Fruit fly (Drosophila melanogaster) whole organism, embryonic: Measurements from ENCODE around the gene Antdh.
A peak's percentile ranks its signal among the peaks of the same experiment; 100 is the strongest.

Experiments
- Awh ChIP-seq: fragments of 200-800 bp; sonication (Bioruptor generic); IDR thresholded peaks from 2 replicates; pipeline ENCODE4, ENCODE4 v1.3.6; 2022; ENCODE audit warnings: missing biosample characterization, missing genetic modification characterization
- CG14710 ChIP-seq: fragments of 200-800 bp; sonication (Bioruptor generic); optimal IDR thresholded peaks from 3 replicates; lab custom pipeline; 2019; ENCODE audit warnings: missing biosample characterization, mild to moderate bottlenecking, missing genetic modification characterization, moderate library complexity
- CG14965 ChIP-seq: fragments of 200-800 bp; sonication (Bioruptor generic); optimal IDR thresholded peaks from 2 replicates; lab custom pipeline; 2016; ENCODE audit warnings: missing biosample characterization, missing genetic modification characterization, borderline replicate concordance
- CG15073 ChIP-seq: fragments of 200-800 bp; sonication (Bioruptor generic); optimal IDR thresholded peaks from 2 replicates; lab custom pipeline; 2016; ENCODE audit warnings: missing biosample characterization, missing genetic modification characterization
- CG15269 ChIP-seq: fragments of 200-800 bp; sonication (Bioruptor generic); optimal IDR thresholded peaks from 2 replicates; lab custom pipeline; 2018; ENCODE audit warnings: missing biosample characterization, mild to moderate bottlenecking, missing genetic modification characterization, moderate library complexity
- CG15479 ChIP-seq: fragments of 200-800 bp; sonication (Bioruptor generic); optimal IDR thresholded peaks from 3 replicates; lab custom pipeline; 2019; ENCODE audit warnings: missing biosample characterization, mild to moderate bottlenecking, missing genetic modification characterization, moderate library complexity
- CG17359 ChIP-seq: fragments of 200-800 bp; sonication (Bioruptor generic); optimal IDR thresholded peaks from 3 replicates; lab custom pipeline; 2018; ENCODE audit warnings: missing biosample characterization, mild to moderate bottlenecking, missing genetic modification characterization, moderate library complexity
- CG17568 ChIP-seq: fragments of 200-800 bp; sonication (Bioruptor generic); optimal IDR thresholded peaks from 2 replicates; lab custom pipeline; 2018; ENCODE audit warnings: missing biosample characterization, mild to moderate bottlenecking, missing genetic modification characterization, moderate library complexity
- CG2120 ChIP-seq: fragments of 200-800 bp; sonication (Bioruptor generic); optimal IDR thresholded peaks from 3 replicates; lab custom pipeline; 2016; ENCODE audit warnings: missing biosample characterization, missing genetic modification characterization
- CG34224 ChIP-seq: fragments of 200-800 bp; sonication (Bioruptor generic); IDR thresholded peaks from 3 replicates; pipeline ENCODE4 v1.3.6; 2022; ENCODE audit warnings: missing biosample characterization, missing genetic modification characterization; ENCODE audit not compliant: partially characterized antibody
- CG4820 ChIP-seq: fragments of 200-800 bp; sonication (Bioruptor generic); optimal IDR thresholded peaks from 3 replicates; lab custom pipeline; 2016; ENCODE audit warnings: missing biosample characterization, missing genetic modification characterization
- CG6654 ChIP-seq: fragments of 200-800 bp; sonication (Bioruptor generic); optimal IDR thresholded peaks from 2 replicates; lab custom pipeline; 2017; ENCODE audit warnings: missing biosample characterization, mild to moderate bottlenecking, missing genetic modification characterization
- CG6683 ChIP-seq: fragments of 200-800 bp; sonication (Bioruptor generic); optimal IDR thresholded peaks from 2 replicates; lab custom pipeline; 2017; ENCODE audit warnings: missing biosample characterization, mild to moderate bottlenecking, missing genetic modification characterization, missing genetic modification reagents
- CG6854 ChIP-seq: fragments of 200-800 bp; sonication (Bioruptor generic); optimal IDR thresholded peaks from 3 replicates; lab custom pipeline; 2017; ENCODE audit warnings: missing biosample characterization, mild to moderate bottlenecking, missing genetic modification characterization
- CkIIα-i1 ChIP-seq: fragments of 200-800 bp; sonication (Bioruptor generic); IDR thresholded peaks from 2 replicates; pipeline ENCODE4 v1.3.6; 2022; ENCODE audit warnings: missing biosample characterization, missing genetic modification characterization
- Dad ChIP-seq: fragments of 200-800 bp; sonication (Bioruptor generic); optimal IDR thresholded peaks from 3 replicates; lab custom pipeline; 2016; ENCODE audit warnings: missing biosample characterization, missing genetic modification characterization
- Deaf1 ChIP-seq: fragments of 200-800 bp; optimal IDR thresholded peaks from 3 replicates; lab custom pipeline; 2019; ENCODE audit warnings: missing biosample characterization, mild to moderate bottlenecking, missing genetic modification characterization, moderate library complexity
- Dip2 ChIP-seq: fragments of 200-800 bp; sonication (Bioruptor generic); IDR thresholded peaks from 2 replicates; pipeline ENCODE4 v1.3.6; 2022; ENCODE audit warnings: missing biosample characterization, missing genetic modification characterization
- Dp ChIP-seq: fragments of 200-800 bp; sonication (Bioruptor generic); optimal IDR thresholded peaks from 2 replicates; lab custom pipeline; 2018; ENCODE audit warnings: missing biosample characterization, mild to moderate bottlenecking, missing genetic modification characterization, moderate library complexity
- Oli ChIP-seq: fragments of 200-800 bp; sonication (Bioruptor generic); optimal IDR thresholded peaks from 2 replicates; lab custom pipeline; 2018; ENCODE audit warnings: missing biosample characterization, mild to moderate bottlenecking, missing genetic modification characterization, moderate library complexity
- Sox102F ChIP-seq: fragments of 200-800 bp; sonication (Bioruptor generic); optimal IDR thresholded peaks from 2 replicates; lab custom pipeline; 2018; ENCODE audit warnings: missing biosample characterization, mild to moderate bottlenecking, missing genetic modification characterization, moderate library complexity
- Tbp ChIP-seq: fragments of >200 bp; optimal IDR thresholded peaks from 2 replicates; lab custom pipeline; 2018; ENCODE audit warnings: missing biosample characterization, missing genetic modification characterization
- Trl ChIP-seq, 3 experiments: fragments of >200 bp in 2 of 3; fragments of 200-800 bp in 1 of 3; sonication (Bioruptor generic) in 1 of 3; optimal IDR thresholded peaks; 2 replicates in 1 of 3; 3 replicates in 2 of 3; lab custom pipeline; 2016 to 2017; ENCODE audit warnings: missing biosample characterization in 1 of 3, missing genetic modification characterization in 1 of 3
- Vsx1 ChIP-seq: fragments of 200-800 bp; sonication (Bioruptor generic); optimal IDR thresholded peaks from 2 replicates; lab custom pipeline; 2017; ENCODE audit warnings: missing biosample characterization, mild to moderate bottlenecking, missing genetic modification characterization, missing genetic modification reagents
- ase ChIP-seq: fragments of 200-800 bp; sonication (Bioruptor generic); IDR thresholded peaks from 3 replicates; pipeline ENCODE4 v1.3.6; 2022; ENCODE audit warnings: missing biosample characterization, missing genetic modification characterization
- cas ChIP-seq: fragments of 200-800 bp; sonication (Bioruptor generic); IDR thresholded peaks from 2 replicates; pipeline ENCODE4 v1.3.6; 2022; ENCODE audit warnings: missing biosample characterization, missing genetic modification characterization
- crc ChIP-seq: fragments of 200-800 bp; sonication (Bioruptor generic); optimal IDR thresholded peaks from 2 replicates; lab custom pipeline; 2016; ENCODE audit warnings: missing biosample characterization, missing genetic modification characterization
- crol ChIP-seq: fragments of 200-800 bp; sonication (Bioruptor generic); IDR thresholded peaks from 2 replicates; pipeline ENCODE4 v1.3.6; 2022; ENCODE audit warnings: missing biosample characterization, missing genetic modification characterization
- eyg ChIP-seq: fragments of 200-800 bp; sonication (Bioruptor generic); optimal IDR thresholded peaks from 3 replicates; lab custom pipeline; 2016; ENCODE audit warnings: missing biosample characterization, missing genetic modification characterization
- org-1 ChIP-seq: fragments of 200-800 bp; sonication (Bioruptor generic); optimal IDR thresholded peaks from 2 replicates; lab custom pipeline; 2017; ENCODE audit warnings: missing biosample characterization, missing genetic modification characterization
- phol ChIP-seq: fragments of 200-800 bp; sonication (Bioruptor generic); optimal IDR thresholded peaks from 3 replicates; lab custom pipeline; 2018; ENCODE audit warnings: missing biosample characterization, mild to moderate bottlenecking, missing genetic modification characterization, moderate library complexity
- prd ChIP-seq, 3 experiments: fragments of >200 bp in 2 of 3; fragments of 200-800 bp in 1 of 3; sonication (Bioruptor generic) in 1 of 3; optimal IDR thresholded peaks in 2 of 3; IDR thresholded peaks in 1 of 3; 2 replicates in 2 of 3; 3 replicates in 1 of 3; pipeline versions ENCODE4 v1.3.6 to Lab custom; 2017 to 2022; ENCODE audit warnings: missing biosample characterization in 1 of 3, missing genetic modification characterization in 1 of 3
- salm ChIP-seq: fragments of 200-800 bp; sonication (Bioruptor generic); optimal IDR thresholded peaks from 2 replicates; lab custom pipeline; 2018; ENCODE audit warnings: missing biosample characterization, mild to moderate bottlenecking, missing genetic modification characterization
- schlank ChIP-seq: fragments of 200-800 bp; sonication (Bioruptor generic); optimal IDR thresholded peaks from 2 replicates; lab custom pipeline; 2018; ENCODE audit warnings: missing biosample characterization, mild to moderate bottlenecking, missing genetic modification characterization
- scrt ChIP-seq: fragments of 200-800 bp; sonication (Bioruptor generic); optimal IDR thresholded peaks from 2 replicates; lab custom pipeline; 2018; ENCODE audit warnings: missing biosample characterization, mild to moderate bottlenecking, missing genetic modification characterization, moderate library complexity
- tgo ChIP-seq: fragments of 200-800 bp; sonication (Bioruptor generic); IDR thresholded peaks from 3 replicates; pipeline ENCODE4 v1.3.6; 2022; ENCODE audit warnings: missing biosample characterization, missing genetic modification characterization

Gene Antdh

dm6 chrX:11182631-11183030, 13.8 kb upstream of the Antdh start, which contains the start of gene CG15200:
Gene CG15200, plus strand, starts transcription at chrX:11182931.
- TF ChIP-seq CG4820 (GFP tag; lab: Kevin White, UChicago) (no peak), Awh (GFP tag; lab: Robert Waterston, UW) (no peak), CG6854 (no peak), schlank (tag; lab: Kevin White, UChicago) (no peak), ase (GFP tag; lab: Robert Waterston, UW) (no peak), Sox102F (GFP tag; lab: Kevin White, UChicago) (no peak), Dad (GFP tag; lab: Kevin White, UChicago) (no peak), eyg (GFP tag; lab: Kevin White, UChicago) (no peak), phol (tag; lab: Kevin White, UChicago) (no peak), Dip2 (no peak), scrt (GFP tag; lab: Kevin White, UChicago) (no peak), CG14965 (no peak), Deaf1 (tag; lab: Kevin White, UChicago) (no peak), CG6683 (GFP tag; lab: Kevin White, UChicago) (no peak), CG15073 (GFP tag; lab: Kevin White, UChicago) (no peak), Trl (optimal IDR thresholded peaks at IDR 0.05; lab: Kevin White, UChicago) (no peak), Trl (GFP tag; optimal IDR thresholded peaks at IDR 0.05; lab: Kevin White, UChicago) (no peak), salm (tag; lab: Kevin White, UChicago) (no peak), Tbp (GFP tag; lab: Kevin White, UChicago) (no peak), CG14710 (tag; lab: Kevin White, UChicago) (no peak)

- TF ChIP-seq CG15269 (tag; lab: Kevin White, UChicago), result no peak
- peak; percentile 56 for TF ChIP-seq crol (GFP tag; lab: Robert Waterston, UW)
Observed at dm6 chrX:11176073-11176472, 7.2 kb upstream of the Antdh start.

- TF ChIP-seq CG15479 (GFP tag; lab: Kevin White, UChicago) (no peak), CG6654 (GFP tag; lab: Kevin White, UChicago) (no peak), CG17568 (GFP tag; lab: Kevin White, UChicago) (no peak), Vsx1 (GFP tag; lab: Kevin White, UChicago) (no peak), org-1 (GFP tag; lab: Kevin White, UChicago) (no peak), CG17359 (no peak), Dp (GFP tag; lab: Kevin White, UChicago) (no peak), Oli (tag; lab: Kevin White, UChicago) (no peak), prd (optimal IDR thresholded peaks at IDR 0.05; lab: Kevin White, UChicago) (no peak), prd (GFP tag; IDR thresholded peaks at IDR 0.05; lab: Robert Waterston, UW) (no peak), Tbp (GFP tag; lab: Kevin White, UChicago) (no peak), CkIIα-i1 (GFP tag; lab: Robert Waterston, UW) (no peak), tgo (no peak), crc (GFP tag; lab: Kevin White, UChicago) (no peak), CG34224 (GFP tag; lab: Robert Waterston, UW) (no peak), CG2120 (GFP tag; lab: Kevin White, UChicago) (no peak), cas (GFP tag; lab: Robert Waterston, UW) (no peak)
Observed at dm6 chrX:11170578-11170977, 1.7 kb upstream of the Antdh start, which contains the start of gene CG1394. Gene CG1394, minus strand, starts transcription at chrX:11170678.
